Fruit fly (Drosophila melanogaster): ENCODE data around the gene mRpS6.

Gene mRpS6

DNA sequence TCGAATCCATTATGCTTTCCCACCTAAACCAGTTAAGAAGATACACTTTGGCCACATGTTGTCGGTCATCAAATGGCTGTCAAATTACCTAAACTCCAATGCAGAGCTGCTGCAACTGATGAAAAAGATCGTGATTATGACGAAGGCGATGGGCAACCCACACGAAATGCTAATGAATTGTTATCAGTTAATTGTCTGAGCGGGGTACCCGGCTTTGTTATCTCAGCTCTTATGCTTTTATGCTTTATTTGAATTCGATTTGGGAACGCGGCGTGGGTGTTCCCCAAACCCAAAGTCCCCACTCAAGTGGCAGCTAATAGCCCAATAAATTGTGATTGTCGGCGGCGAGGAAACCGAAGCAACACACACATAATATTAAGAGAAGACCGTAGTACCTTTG lies 18.2 kb downstream of the mRpS6 start (continued):
- TF ChIP-seq CG1233 (GFP tag; optimal IDR thresholded peaks at IDR 0.05): no peak

- TF ChIP-seq Xrp1 (GFP tag; IDR thresholded peaks at IDR 0.05): peak; percentile 38; the same call in 1 of the 2 replicates
- TF ChIP-seq lbe (GFP tag; optimal IDR thresholded peaks at IDR 0.05): peak; percentile 21
- no peak for TF ChIP-seq CG15269 (tag; optimal IDR thresholded peaks at IDR 0.05)
- TF ChIP-seq D19A (tag; optimal IDR thresholded peaks at IDR 0.05): peak; percentile 18
- peak; percentile 4 for TF ChIP-seq CG18476 (GFP tag; optimal IDR thresholded peaks at IDR 0.05)
- TF ChIP-seq CG11504 (tag; optimal IDR thresholded peaks at IDR 0.05): peak; percentile 2
- TF ChIP-seq lola (GFP tag; optimal IDR thresholded peaks at IDR 0.05): peak in 1 of 3 experiments; percentile 8
- TF ChIP-seq nom (GFP tag; optimal IDR thresholded peaks at IDR 0.05): peak; percentile 67
- peak; percentile 29 for TF ChIP-seq CG2712 (tag; optimal IDR thresholded peaks at IDR 0.05)
- TF ChIP-seq CG10267 (tag; optimal IDR thresholded peaks at IDR 0.05): peak; percentile 5
- peak; percentile 47 for TF ChIP-seq CG10979 (tag; optimal IDR thresholded peaks at IDR 0.05)
- TF ChIP-seq bsh (GFP tag; optimal IDR thresholded peaks at IDR 0.05): peak; percentile 27 to 44
- TF ChIP-seq Blimp-1 (GFP tag; optimal IDR thresholded peaks at IDR 0.05): peak; percentile 62
- peak; percentile 56 for TF ChIP-seq sens (GFP tag)
- no peak for TF ChIP-seq Gsc (GFP tag; IDR thresholded peaks at IDR 0.05)
- peak; percentile 36 for TF ChIP-seq phol (tag; optimal IDR thresholded peaks at IDR 0.05)
- no peak for TF ChIP-seq CG6689 (GFP tag; IDR thresholded peaks at IDR 0.05)
- TF ChIP-seq croc (GFP tag; conservative IDR thresholded peaks at IDR 0.05): 0 out of 3 replicates have a peak, but pooled peaks have one; percentile 17
- 0 out of 2 replicates have a peak, but pooled peaks have one; percentile 9 for TF ChIP-seq ranshi (GFP tag; IDR thresholded peaks at IDR 0.05)
- TF ChIP-seq Drgx (GFP tag; IDR thresholded peaks at IDR 0.05): peak; percentile 7; the same call in 1 of the 2 replicates
- TF ChIP-seq Hr78 (GFP tag; optimal IDR thresholded peaks at IDR 0.05): no peak
- 0 out of 3 replicates have a peak, but pooled peaks have one; percentile 22 for TF ChIP-seq CG17361 (GFP tag; IDR thresholded peaks at IDR 0.05)
- no peak for TF ChIP-seq CG4404 (GFP tag; IDR thresholded peaks at IDR 0.05)
- peak; percentile 35 for TF ChIP-seq gem (tag; optimal IDR thresholded peaks at IDR 0.05)
- peak; percentile 39 for TF ChIP-seq CG18262 (tag; optimal IDR thresholded peaks at IDR 0.05)
- peak; percentile 19 for TF ChIP-seq CG14710 (tag; optimal IDR thresholded peaks at IDR 0.05)
Measured at dm6 chr3L:4383104-4383503, 18.8 kb downstream of the mRpS6 start.

DNA sequence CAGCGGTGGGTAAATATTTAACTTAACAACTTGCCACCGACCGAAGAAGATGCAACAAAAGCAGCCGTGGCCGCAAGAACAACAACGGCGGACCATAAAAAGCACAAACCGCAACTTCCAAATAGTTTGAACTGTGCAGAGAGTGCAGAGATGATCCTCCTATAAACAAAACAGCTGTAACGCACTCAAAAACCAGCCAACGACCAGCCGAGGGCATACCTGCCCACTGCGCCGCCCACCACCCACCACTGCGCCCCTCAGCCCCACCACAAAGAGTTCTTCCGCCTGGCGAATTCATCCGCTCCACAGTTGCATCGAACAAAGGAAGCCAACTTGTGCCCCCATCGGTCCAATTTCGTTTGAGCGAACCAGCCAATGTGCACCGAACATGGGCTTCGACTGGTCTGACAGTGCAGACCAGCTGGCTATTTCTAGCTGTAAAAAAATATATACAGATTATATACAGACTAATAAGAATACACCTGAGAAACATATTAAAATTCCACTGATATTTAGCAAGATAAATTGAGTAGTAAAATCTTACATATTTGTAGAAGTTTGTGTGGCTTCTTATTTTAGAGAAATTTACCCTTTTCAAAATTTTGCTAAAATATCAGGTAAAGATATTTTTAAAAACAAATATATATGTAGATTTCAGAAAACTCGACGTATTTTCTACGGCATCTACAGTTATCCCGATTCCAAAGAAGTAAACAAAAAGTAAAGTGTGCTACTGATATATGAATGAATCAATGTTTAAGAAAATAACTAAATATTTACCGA lies 19.4 kb downstream of the mRpS6 start:
- TF ChIP-seq ham (GFP tag; IDR thresholded peaks at IDR 0.05) (no peak), CG18599 (GFP tag; optimal IDR thresholded peaks at IDR 0.05) (no peak), Bgb (GFP tag; IDR thresholded peaks at IDR 0.05; ENCODE audit: partially characterized antibody) (0 out of 2 replicates have a peak, but pooled peaks have one; percentile 31), jumu (GFP tag; optimal IDR thresholded peaks at IDR 0.05) (no peak), CG8089 (GFP tag; optimal IDR thresholded peaks at IDR 0.05) (no peak), CG14667 (GFP tag; IDR thresholded peaks at IDR 0.05) (no peak), CG11696 (GFP tag; IDR thresholded peaks at IDR 0.05) (peak; percentile 18; the same call in 1 of the 2 replicates), Mrtf (GFP tag; IDR thresholded peaks at IDR 0.05) (no peak), maf-S (GFP tag; optimal IDR thresholded peaks at IDR 0.05) (no peak), CG6272 (GFP tag; IDR thresholded peaks at IDR 0.05) (peak; percentile 55), CG10462 (GFP tag; optimal IDR thresholded peaks at IDR 0.05) (no peak), CG13287 (GFP tag; IDR thresholded peaks at IDR 0.05; ENCODE audit: partially characterized antibody) (no peak), sima (GFP tag; optimal IDR thresholded peaks at IDR 0.05) (no peak), HLHmδ (GFP tag; optimal IDR thresholded peaks at IDR 0.05) (no peak), CG11085 (GFP tag; IDR thresholded peaks at IDR 0.05) (no peak), disco-r (GFP tag; optimal IDR thresholded peaks at IDR 0.05) (no peak), rib (GFP tag; IDR thresholded peaks at IDR 0.05) (no peak), CG31365 (tag; optimal IDR thresholded peaks at IDR 0.05) (no peak), toy (GFP tag; IDR thresholded peaks at IDR 0.05) (no peak), zen2 (GFP tag; IDR thresholded peaks at IDR 0.05; ENCODE audit: partially characterized antibody) (no peak)
